Worm (Caenorhabditis elegans) whole organism, early embryonic: ENCODE results near the gene B0464.9.

Experiments
- B0310.2 ChIP-seq: sonication (generic microtip); optimal IDR thresholded peaks from 2 replicates; lab custom pipeline; 2016; ENCODE audit warnings: mild to moderate bottlenecking, missing genetic modification characterization, missing compliant biosample characterization
- aly-1 ChIP-seq: sonication (generic microtip); optimal IDR thresholded peaks from 2 replicates; lab custom pipeline; 2016; ENCODE audit warnings: missing genetic modification characterization, missing compliant biosample characterization
- ama-1 ChIP-seq: fragments of 150-350 bp; optimal IDR thresholded peaks from 2 replicates; lab custom pipeline; 2014
- ceh-13 ChIP-seq: fragments of 200-800 bp; sonication (Bioruptor generic); optimal IDR thresholded peaks from 2 replicates; lab custom pipeline; 2018; ENCODE audit warnings: mild to moderate bottlenecking, missing genetic modification characterization, missing compliant biosample characterization
- ets-7 ChIP-seq: sonication (generic microtip); optimal IDR thresholded peaks from 2 replicates; lab custom pipeline; 2016; ENCODE audit warnings: missing genotype, missing genetic modification characterization, missing compliant biosample characterization
- hnd-1 ChIP-seq: sonication (generic microtip); optimal IDR thresholded peaks from 2 replicates; lab custom pipeline; 2016; ENCODE audit warnings: missing genetic modification characterization, missing compliant biosample characterization
- tbx-11 ChIP-seq: fragments of 200-800 bp; sonication (Bioruptor generic); IDR thresholded peaks from 2 replicates; pipeline ENCODE4 v1.3.6; 2022; ENCODE audit warnings: missing genetic modification characterization, missing compliant biosample characterization
- tbx-37 ChIP-seq: fragments of 200-800 bp; sonication (Bioruptor generic); conservative IDR thresholded peaks from 2 replicates; pipeline ENCODE4 v1.3.6; 2022; ENCODE audit warnings: missing genetic modification reagents, missing genetic modification characterization, missing compliant biosample characterization
- tra-4 ChIP-seq: sonication (generic microtip); optimal IDR thresholded peaks from 2 replicates; lab custom pipeline; 2017; ENCODE audit warnings: missing genetic modification characterization, missing compliant biosample characterization

ce11 chrIII:9488431-9488830, 22.9 kb downstream of the B0464.9 start, which contains the start of gene nlp-36:
- TF ChIP-seq tbx-37 (GFP tag; lab: Robert Waterston, UW) (no peak), aly-1 (no peak), ama-1 (lab: Kevin White, UChicago) (no peak), B0310.2 (tag; lab: Kevin White, UChicago) (no peak), tbx-11 (GFP tag; lab: Robert Waterston, UW) (no peak), hnd-1 (no peak), tra-4 (tag; lab: Kevin White, UChicago) (no peak), ceh-13 (GFP tag; lab: Kevin White, UChicago) (no peak), ets-7 (tag; lab: Kevin White, UChicago) (no peak)
